Fruit fly (Drosophila melanogaster) Kc167 (cell line): ENCODE measurements around the gene CG42335.

Source experiments
- Myc ChIP-seq: fragments of >200 bp; optimal IDR thresholded peaks from 2 replicates; lab custom pipeline; 2017; ENCODE audit warnings: missing external identifiers
- Sin3A ChIP-seq: fragments of >200 bp; optimal IDR thresholded peaks from 2 replicates; lab custom pipeline; 2018; ENCODE audit warnings: missing external identifiers
- h ChIP-seq: fragments of >200 bp; optimal IDR thresholded peaks from 3 replicates; lab custom pipeline; 2018; ENCODE audit warnings: missing external identifiers
- insv ChIP-seq: fragments of >200 bp; optimal IDR thresholded peaks from 3 replicates; lab custom pipeline; 2018; ENCODE audit warnings: missing external identifiers
- psq ChIP-seq: fragments of >200 bp; optimal IDR thresholded peaks from 2 replicates; lab custom pipeline; 2017; ENCODE audit warnings: missing external identifiers
- ttk ChIP-seq: sonication (Bioruptor generic); optimal IDR thresholded peaks from 2 replicates; lab custom pipeline; 2017; ENCODE audit warnings: missing external identifiers

The CG42335 gene

dm6 chr3R:21780086-21780485 lies 21.5 kb downstream of the CG42335 start:
- TF ChIP-seq Myc (no peak), h (no peak), insv (lab: Kevin White, UChicago) (no peak), ttk (no peak), psq (lab: Kevin White, UChicago) (no peak), Sin3A (lab: Kevin White, UChicago) (no peak)

DNA sequence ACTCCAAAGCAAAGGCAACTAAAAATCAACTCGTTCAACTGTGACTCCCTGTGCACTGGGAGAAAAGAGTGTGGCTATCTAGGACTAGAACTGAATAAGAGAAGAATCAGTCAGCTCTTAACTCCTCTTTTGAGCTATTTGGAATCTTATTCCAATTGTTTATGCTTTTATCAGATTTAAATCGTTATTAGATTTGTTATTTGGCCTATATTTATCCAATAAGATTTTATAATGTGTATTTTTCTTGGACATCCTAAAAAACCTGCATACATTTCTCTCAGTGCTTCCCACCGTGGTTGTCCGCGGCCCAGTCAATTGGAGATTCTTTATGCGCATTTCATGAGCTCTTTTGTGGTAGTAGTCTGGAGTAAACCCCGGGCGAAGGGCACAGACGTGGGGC lies 22.9 kb downstream of the CG42335 start:
- TF ChIP-seq Sin3A (lab: Kevin White, UChicago): no peak
- TF ChIP-seq psq (lab: Kevin White, UChicago): no peak
- no peak for TF ChIP-seq insv (lab: Kevin White, UChicago)
- no peak for TF ChIP-seq h
- TF ChIP-seq ttk: no peak
- no peak for TF ChIP-seq Myc

- no peak for TF ChIP-seq Sin3A (lab: Kevin White, UChicago)
- no peak for TF ChIP-seq h
- no peak for TF ChIP-seq Myc
- TF ChIP-seq ttk: no peak
- no peak for TF ChIP-seq psq (lab: Kevin White, UChicago)
- no peak for TF ChIP-seq insv (lab: Kevin White, UChicago)
These were observed 23.8 kb downstream of the CG42335 start, which contains the start of gene tsl for dm6 chr3R:21782295-21782922. TSS of gene tsl (minus strand) at chr3R:21782536.

dm6 chr3R:21790392-21790791 lies 31.8 kb downstream of the CG42335 start:
- TF ChIP-seq insv (lab: Kevin White, UChicago): no peak
- TF ChIP-seq Sin3A (lab: Kevin White, UChicago): no peak
- TF ChIP-seq h: no peak
- no peak for TF ChIP-seq ttk
- no peak for TF ChIP-seq psq (lab: Kevin White, UChicago)

DNA sequence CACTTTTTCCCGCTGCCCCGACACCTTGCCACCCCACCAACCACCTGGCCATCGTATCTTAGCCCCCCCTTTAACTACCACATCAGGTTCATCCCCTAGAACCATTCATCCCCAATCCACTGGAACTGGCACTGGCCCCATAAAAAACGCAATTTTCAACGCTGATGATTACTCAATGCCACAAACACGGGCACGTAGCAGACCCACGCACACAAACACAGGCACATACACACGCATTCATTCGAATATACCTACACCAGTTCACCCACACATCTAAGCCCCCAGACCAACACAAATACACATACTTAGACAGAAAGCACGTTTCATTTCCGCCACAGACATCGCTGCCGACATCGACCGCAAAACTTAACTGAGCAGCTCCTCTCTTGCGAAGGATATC lies 35.2 kb downstream of the CG42335 start:
- no peak for TF ChIP-seq Myc
- no peak for TF ChIP-seq ttk
- no peak for TF ChIP-seq Sin3A (lab: Kevin White, UChicago)
- TF ChIP-seq h: no peak
- TF ChIP-seq insv (lab: Kevin White, UChicago): no peak
- TF ChIP-seq psq (lab: Kevin White, UChicago): no peak

dm6 chr3R:21807264-21807663 lies 48.7 kb downstream of the CG42335 start:
- TF ChIP-seq h (no peak), Myc (no peak), psq (lab: Kevin White, UChicago) (no peak), Sin3A (lab: Kevin White, UChicago) (no peak), insv (lab: Kevin White, UChicago) (no peak), ttk (no peak)

dm6 chr3R:21808622-21809347 lies 50.2 kb downstream of the CG42335 start:
- TF ChIP-seq ttk: no peak
- TF ChIP-seq insv (lab: Kevin White, UChicago): no peak
- no peak for TF ChIP-seq Myc
- no peak for TF ChIP-seq psq (lab: Kevin White, UChicago)
- no peak for TF ChIP-seq Sin3A (lab: Kevin White, UChicago)
- TF ChIP-seq h: no peak
